Worm (Caenorhabditis elegans) whole organism, L2 larva: ENCODE data around the gene F43C11.4.

Experiments used
- blmp-1 ChIP-seq: sonication (generic microtip); optimal IDR thresholded peaks from 2 replicates; lab custom pipeline; 2017; ENCODE audit warnings: missing genetic modification characterization, mild to moderate bottlenecking, missing compliant biosample characterization, antibody characterized with exemption, moderate library complexity; ENCODE audit not compliant: insufficient read depth
- ceh-16 ChIP-seq: fragments of 150-350 bp; optimal IDR thresholded peaks from 2 replicates; lab custom pipeline; 2014; ENCODE audit warnings: missing biosample characterization, missing genetic modification characterization
- egl-27 ChIP-seq: sonication (generic microtip); optimal IDR thresholded peaks from 3 replicates; lab custom pipeline; 2017; ENCODE audit warnings: missing biosample characterization, missing genetic modification reagents, missing genetic modification characterization
- elt-3 ChIP-seq: sonication (generic microtip); optimal IDR thresholded peaks from 2 replicates; lab custom pipeline; 2017; ENCODE audit warnings: missing biosample characterization, missing genetic modification characterization
- lsy-2 ChIP-seq, 2 experiments: fragments of 150-350 bp in 1 of 2; sonication (generic microtip) in 1 of 2; optimal IDR thresholded peaks; 2 replicates each; lab custom pipeline; 2014 to 2017; ENCODE audit warnings: missing biosample characterization in 2 of 2, missing genetic modification characterization in 2 of 2
- mdl-1 ChIP-seq, 2 experiments: fragments of 150-350 bp in 1 of 2; sonication (generic microtip) in 1 of 2; optimal IDR thresholded peaks; 2 replicates each; lab custom pipeline; 2017; ENCODE audit warnings: missing biosample characterization in 2 of 2, missing genetic modification characterization in 2 of 2
- nhr-11 ChIP-seq: fragments of 150-350 bp; optimal IDR thresholded peaks from 2 replicates; lab custom pipeline; 2014; ENCODE audit warnings: missing biosample characterization, missing genetic modification characterization
- nhr-12 ChIP-seq: fragments of 150-350 bp; optimal IDR thresholded peaks from 2 replicates; lab custom pipeline; 2014; ENCODE audit warnings: missing biosample characterization, missing genetic modification characterization
- nhr-25 ChIP-seq: fragments of 150-350 bp; sonication (generic microtip); optimal IDR thresholded peaks from 3 replicates; lab custom pipeline; 2014; ENCODE audit warnings: missing biosample characterization, missing genetic modification characterization
- nhr-77 ChIP-seq: fragments of 150-350 bp; optimal IDR thresholded peaks from 2 replicates; lab custom pipeline; 2014; ENCODE audit warnings: missing biosample characterization, missing genetic modification characterization
- snpc-4 ChIP-seq: fragments of 150-350 bp; optimal IDR thresholded peaks from 2 replicates; lab custom pipeline; 2014; ENCODE audit warnings: missing biosample characterization, missing genetic modification characterization
- unc-62 ChIP-seq: fragments of 150-350 bp; optimal IDR thresholded peaks from 2 replicates; lab custom pipeline; 2014; ENCODE audit warnings: missing biosample characterization, missing genetic modification reagents, missing genetic modification characterization
- zag-1 ChIP-seq: fragments of 150-350 bp; optimal IDR thresholded peaks from 2 replicates; lab custom pipeline; 2014; ENCODE audit warnings: missing biosample characterization, missing genetic modification characterization
- ztf-11 ChIP-seq: sonication (generic microtip); optimal IDR thresholded peaks from 2 replicates; lab custom pipeline; 2017; ENCODE audit warnings: missing biosample characterization, missing genetic modification characterization

- TF ChIP-seq blmp-1 (tag; lab: Kevin White, UChicago) (no peak), nhr-12 (tag; lab: Kevin White, UChicago) (no peak), nhr-25 (tag; lab: Kevin White, UChicago) (no peak), snpc-4 (tag; lab: Kevin White, UChicago) (no peak), mdl-1 (tag; optimal IDR thresholded peaks at IDR 0.05; lab: Kevin White, UChicago) (no peak), unc-62 (GFP tag; lab: Kevin White, UChicago) (no peak), nhr-77 (tag; lab: Kevin White, UChicago) (no peak), nhr-11 (no peak), egl-27 (tag; lab: Kevin White, UChicago) (no peak), ceh-16 (tag; lab: Kevin White, UChicago) (no peak), ztf-11 (tag; lab: Kevin White, UChicago) (no peak), zag-1 (no peak), lsy-2 (tag; optimal IDR thresholded peaks at IDR 0.05; lab: Kevin White, UChicago) (no peak), elt-3 (no peak)
Measured at ce11 chrII:2336177-2336576, 10.6 kb upstream of the F43C11.4 start.
